Fruit fly (Drosophila melanogaster): ENCODE results near the gene RYa-R.

- TF ChIP-seq EcR (GFP tag; optimal IDR thresholded peaks at IDR 0.05) (no peak), usp (GFP tag; optimal IDR thresholded peaks at IDR 0.05) (no peak), Dll (optimal IDR thresholded peaks at IDR 0.05) (no peak), psq (optimal IDR thresholded peaks at IDR 0.05) (no peak), CG8478 (optimal IDR thresholded peaks at IDR 0.05) (no peak), pan (optimal IDR thresholded peaks at IDR 0.05) (no peak)
These were observed 108.7 kb downstream of the RYa-R start for dm6 chr3R:27105439-27105838.

Data from whole organism.